Fruit fly (Drosophila melanogaster): ENCODE results near the gene CG2260.
A peak's percentile ranks its signal among the peaks of the same experiment; 100 is the strongest.

The CG2260 gene

dm6 chrX:8148556-8148955 lies 27.6 kb upstream of the CG2260 start, which contains the start of gene CG10959 (continued):
- TF ChIP-seq Dref (GFP tag; IDR thresholded peaks at IDR 0.05), result peak; percentile 66
- TF ChIP-seq pita (GFP tag; optimal IDR thresholded peaks at IDR 0.05), result peak; percentile 51
- peak; percentile 70 for TF ChIP-seq E2f2 (GFP tag; IDR thresholded peaks at IDR 0.05)
- peak; percentile 3 for TF ChIP-seq phol (tag; optimal IDR thresholded peaks at IDR 0.05)

- no peak for TF ChIP-seq gem (tag; optimal IDR thresholded peaks at IDR 0.05)
- no peak for TF ChIP-seq C15 (GFP tag; IDR thresholded peaks at IDR 0.05)
- no peak for TF ChIP-seq hkb (optimal IDR thresholded peaks at IDR 0.05)
- no peak for TF ChIP-seq hkb (GFP tag; IDR thresholded peaks at IDR 0.05)
- no peak for TF ChIP-seq tup (GFP tag; optimal IDR thresholded peaks at IDR 0.05)
- TF ChIP-seq CG3847 (GFP tag; IDR thresholded peaks at IDR 0.05), result no peak
- no peak for TF ChIP-seq CHES-1-like (GFP tag; optimal IDR thresholded peaks at IDR 0.05)
- no peak for TF ChIP-seq tap (tag; optimal IDR thresholded peaks at IDR 0.05)
- TF ChIP-seq CG10959 (GFP tag; IDR thresholded peaks at IDR 0.05), result no peak
- no peak for TF ChIP-seq Tbp (GFP tag; optimal IDR thresholded peaks at IDR 0.05)
- no peak for TF ChIP-seq CG6683 (GFP tag; optimal IDR thresholded peaks at IDR 0.05)
- TF ChIP-seq CG8290 (GFP tag; optimal IDR thresholded peaks at IDR 0.05), result no peak
- TF ChIP-seq CG8290 (tag; optimal IDR thresholded peaks at IDR 0.05), result no peak
- TF ChIP-seq MBD-R2 (GFP tag; IDR thresholded peaks at IDR 0.05), result no peak
- TF ChIP-seq Hr51 (GFP tag; optimal IDR thresholded peaks at IDR 0.05), result no peak
- no peak for TF ChIP-seq NK7.1 (GFP tag; optimal IDR thresholded peaks at IDR 0.05)
- TF ChIP-seq H15 (GFP tag; IDR thresholded peaks at IDR 0.05), result no peak
- no peak for TF ChIP-seq Eip74EF (GFP tag; optimal IDR thresholded peaks at IDR 0.05)
- TF ChIP-seq CG33213 (GFP tag; optimal IDR thresholded peaks at IDR 0.05), result no peak
- TF ChIP-seq CG43689 (GFP tag; IDR thresholded peaks at IDR 0.05), result no peak
These were observed 26.7 kb upstream of the CG2260 start, which contains the start of gene CG15336 for dm6 chrX:8147649-8148048. Gene CG15336 (plus strand): TSS chrX:8147949.

dm6 chrX:8145501-8146157 lies 24.7 kb upstream of the CG2260 start, which contains the start of the genes alpha-PheRS and CG2129:
Gene alpha-PheRS (minus strand): TSS chrX:8145602.
Gene CG2129 (plus strand): TSS chrX:8145839.
- TF ChIP-seq CG4328 (GFP tag; optimal IDR thresholded peaks at IDR 0.05), result peak; percentile 3
- TF ChIP-seq CG17186 (GFP tag; optimal IDR thresholded peaks at IDR 0.05), result peak; percentile 38
- TF ChIP-seq slbo (GFP tag; IDR thresholded peaks at IDR 0.05), result peak; percentile 37
- peak; percentile 55 for TF ChIP-seq trem (tag; optimal IDR thresholded peaks at IDR 0.05)
- TF ChIP-seq Nf-YC (tag; optimal IDR thresholded peaks at IDR 0.05), result peak; percentile 48
- peak; percentile 36 for TF ChIP-seq CG30403 (GFP tag; optimal IDR thresholded peaks at IDR 0.05)
- TF ChIP-seq CG13123 (GFP tag; optimal IDR thresholded peaks at IDR 0.05), result no peak
- peak; percentile 4 for TF ChIP-seq lbe (GFP tag; optimal IDR thresholded peaks at IDR 0.05)
- no peak for TF ChIP-seq ssp (GFP tag; IDR thresholded peaks at IDR 0.05)
- TF ChIP-seq YL-1 (GFP tag; optimal IDR thresholded peaks at IDR 0.05), result peak; percentile 64
- peak; percentile 30 for TF ChIP-seq B-H2 (GFP tag; optimal IDR thresholded peaks at IDR 0.05)
- no peak for TF ChIP-seq CG8478 (optimal IDR thresholded peaks at IDR 0.05)
- TF ChIP-seq CG10543 (GFP tag; optimal IDR thresholded peaks at IDR 0.05), result no peak
- peak; percentile 60 for TF ChIP-seq CG2116 (GFP tag; optimal IDR thresholded peaks at IDR 0.05)
- peak in 1 of 2 experiments; percentile 24 for TF ChIP-seq bsh (GFP tag; optimal IDR thresholded peaks at IDR 0.05)
- TF ChIP-seq pros (GFP tag; optimal IDR thresholded peaks at IDR 0.05), result no peak
- TF ChIP-seq gcm2 (GFP tag; optimal IDR thresholded peaks at IDR 0.05), result no peak
- peak; percentile 18 for TF ChIP-seq Dp (GFP tag; optimal IDR thresholded peaks at IDR 0.05)
- TF ChIP-seq Hr3 (GFP tag; optimal IDR thresholded peaks at IDR 0.05), result peak; percentile 1
- TF ChIP-seq CG2120 (GFP tag; optimal IDR thresholded peaks at IDR 0.05), result peak; percentile 84
- no peak for TF ChIP-seq dati (GFP tag; IDR thresholded peaks at IDR 0.05)
- no peak for TF ChIP-seq h (optimal IDR thresholded peaks at IDR 0.05)
- TF ChIP-seq Stat92E (GFP tag; optimal IDR thresholded peaks at IDR 0.05), result peak in 1 of 3 experiments; percentile 61
- TF ChIP-seq gsb-n (tag; optimal IDR thresholded peaks at IDR 0.05), result no peak
- peak; percentile 23 for TF ChIP-seq Sin3A (optimal IDR thresholded peaks at IDR 0.05)
- peak; percentile 11 for TF ChIP-seq CG1603 (tag; optimal IDR thresholded peaks at IDR 0.05)

Measured in whole organism, embryonic.